Worm (Caenorhabditis elegans) whole organism, L4 larva: Measurements from ENCODE around the gene fbxc-31.
"Not testable (repeated sequence)": the region's sequence is repeated elsewhere in the genome, so short reads cannot be mapped to it uniquely, and the experiment has no call there.

Experiments
- F37D6.2 ChIP-seq: sonication (generic microtip); optimal IDR thresholded peaks from 2 replicates; lab custom pipeline; 2016; ENCODE audit warnings: mild to moderate bottlenecking, missing genetic modification characterization, missing compliant biosample characterization
- T26A8.4 ChIP-seq: fragments of 200-800 bp; sonication (Bioruptor generic); IDR thresholded peaks from 2 replicates; pipeline ENCODE4 v1.3.6; 2022; ENCODE audit warnings: missing genetic modification characterization, missing compliant biosample characterization
- Y105C5A.15 ChIP-seq: fragments of 200-800 bp; sonication (Bioruptor generic); IDR thresholded peaks from 2 replicates; pipeline ENCODE4 v1.3.6; 2022; ENCODE audit warnings: missing genetic modification characterization, missing compliant biosample characterization
- ZK337.2 ChIP-seq: fragments of 200-800 bp; sonication (Bioruptor generic); IDR thresholded peaks from 2 replicates; pipeline ENCODE4 v1.3.6; 2022; ENCODE audit warnings: missing genetic modification reagents, missing genetic modification characterization, missing compliant biosample characterization
- aha-1 ChIP-seq: fragments of 150-350 bp; peaks from one replicate; lab custom pipeline; 2014; ENCODE audit warnings: missing biosample characterization, missing genetic modification characterization
- attf-4 ChIP-seq: sonication (generic microtip); optimal IDR thresholded peaks from 3 replicates; lab custom pipeline; 2017; ENCODE audit warnings: missing biosample characterization, missing genetic modification characterization
- ceh-28 ChIP-seq: fragments of 150-350 bp; optimal IDR thresholded peaks from 2 replicates; lab custom pipeline; 2014; ENCODE audit warnings: missing biosample characterization, missing genetic modification reagents, missing genetic modification characterization
- ces-1 ChIP-seq: fragments of 150-350 bp; sonication (generic microtip); optimal IDR thresholded peaks from 4 replicates; lab custom pipeline; 2014; ENCODE audit warnings: missing biosample characterization, missing genetic modification reagents, missing genetic modification characterization
- cey-2 ChIP-seq: sonication (generic microtip); optimal IDR thresholded peaks from 3 replicates; lab custom pipeline; 2017; ENCODE audit warnings: missing genetic modification characterization, mild to moderate bottlenecking, missing compliant biosample characterization, antibody characterized with exemption, borderline replicate concordance; ENCODE audit not compliant: insufficient read depth
- ctbp-1 ChIP-seq: fragments of 200-800 bp; sonication (Bioruptor generic); IDR thresholded peaks from 2 replicates; pipeline ENCODE4 v1.3.6; 2022; ENCODE audit warnings: missing genetic modification reagents, missing genetic modification characterization, missing compliant biosample characterization
- daf-16 ChIP-seq, 3 experiments: sonication (generic microtip); optimal IDR thresholded peaks; 2 replicates each; lab custom pipeline; 2016 to 2017; ENCODE audit warnings: missing genetic modification characterization in 3 of 3, missing genetic modification reagents in 3 of 3, mild to moderate bottlenecking in 2 of 3, missing compliant biosample characterization in 2 of 3, missing biosample characterization in 1 of 3, moderate library complexity in 1 of 3
- dmd-9 ChIP-seq: fragments of 200-800 bp; sonication (Bioruptor generic); IDR thresholded peaks from 2 replicates; pipeline ENCODE4 v1.3.6; 2022; ENCODE audit warnings: missing genetic modification reagents, missing genetic modification characterization, missing compliant biosample characterization
- dpl-1 ChIP-seq: fragments of 150-350 bp; optimal IDR thresholded peaks from 2 replicates; lab custom pipeline; 2014; ENCODE audit warnings: missing biosample characterization, missing genetic modification reagents, missing genetic modification characterization
- duxl-1 ChIP-seq: sonication (generic microtip); optimal IDR thresholded peaks from 2 replicates; lab custom pipeline; 2016; ENCODE audit warnings: mild to moderate bottlenecking, missing genetic modification characterization, moderate library complexity, missing compliant biosample characterization; ENCODE audit not compliant: poor library complexity
- egl-43 ChIP-seq: fragments of 200-800 bp; sonication (Bioruptor generic); IDR thresholded peaks from 2 replicates; pipeline ENCODE4 v1.3.6; 2022; ENCODE audit warnings: missing genetic modification reagents, missing genetic modification characterization, missing compliant biosample characterization
- gei-8 ChIP-seq: fragments of 200-800 bp; sonication (Bioruptor generic); optimal IDR thresholded peaks from 2 replicates; lab custom pipeline; 2018; ENCODE audit warnings: mild to moderate bottlenecking, missing genetic modification characterization, missing compliant biosample characterization
- hlh-30 ChIP-seq: sonication (generic microtip); optimal IDR thresholded peaks from 2 replicates; lab custom pipeline; 2017; ENCODE audit warnings: antibody characterized with exemption, mild to moderate bottlenecking, missing genetic modification characterization, missing compliant biosample characterization; ENCODE audit not compliant: insufficient read depth
- hmg-1.1 ChIP-seq: fragments of 200-800 bp; sonication (Bioruptor generic); IDR thresholded peaks from 2 replicates; pipeline ENCODE4 v1.3.6; 2022; ENCODE audit warnings: missing genetic modification reagents, missing genetic modification characterization, missing compliant biosample characterization
- lim-7 ChIP-seq: fragments of 200-800 bp; sonication (Bioruptor generic); IDR thresholded peaks from 2 replicates; pipeline ENCODE4 v1.3.6; 2022; ENCODE audit warnings: missing genetic modification characterization, missing compliant biosample characterization
- lin-13 ChIP-seq: fragments of 150-350 bp; optimal IDR thresholded peaks from 2 replicates; lab custom pipeline; 2014; ENCODE audit warnings: missing biosample characterization, missing genetic modification reagents, missing genetic modification characterization
- lin-15B ChIP-seq: fragments of 150-350 bp; sonication (generic microtip); optimal IDR thresholded peaks from 3 replicates; lab custom pipeline; 2014; ENCODE audit warnings: missing biosample characterization, missing genetic modification characterization
- lsy-2 ChIP-seq, 2 experiments: fragments of 150-350 bp in 1 of 2; sonication (generic microtip) in 1 of 2; optimal IDR thresholded peaks; 2 replicates each; lab custom pipeline; 2014 to 2017; ENCODE audit warnings: missing biosample characterization in 2 of 2, missing genetic modification characterization in 2 of 2
- madf-9 ChIP-seq: fragments of 200-800 bp; sonication (Bioruptor generic); conservative IDR thresholded peaks from 2 replicates; pipeline ENCODE4 v1.3.6; 2022; ENCODE audit warnings: missing genetic modification reagents, missing genetic modification characterization, missing compliant biosample characterization
- mdl-1 ChIP-seq, 2 experiments: fragments of 150-350 bp in 1 of 2; sonication (generic microtip) in 1 of 2; optimal IDR thresholded peaks; 2 replicates each; lab custom pipeline; 2014 to 2017; ENCODE audit warnings: missing biosample characterization in 2 of 2, missing genetic modification characterization in 2 of 2
- mep-1 ChIP-seq: fragments of 150-350 bp; sonication (generic microtip); optimal IDR thresholded peaks from 3 replicates; lab custom pipeline; 2014; ENCODE audit warnings: missing biosample characterization, missing genetic modification characterization
- mxl-2 ChIP-seq: fragments of 200-800 bp; sonication (Bioruptor generic); conservative IDR thresholded peaks from 2 replicates; pipeline ENCODE4 v1.3.6; 2022; ENCODE audit warnings: missing genetic modification reagents, missing genetic modification characterization, missing compliant biosample characterization
- mxl-3 ChIP-seq: fragments of 200-800 bp; sonication (Bioruptor generic); optimal IDR thresholded peaks from 2 replicates; lab custom pipeline; 2018; ENCODE audit warnings: mild to moderate bottlenecking, missing genetic modification characterization, missing compliant biosample characterization
- nhr-102 ChIP-seq: sonication (generic microtip); optimal IDR thresholded peaks from 2 replicates; lab custom pipeline; 2016; ENCODE audit warnings: mild to moderate bottlenecking, missing genetic modification characterization, moderate library complexity, missing compliant biosample characterization
- nhr-11 ChIP-seq: fragments of 150-350 bp; optimal IDR thresholded peaks from 2 replicates; lab custom pipeline; 2014; ENCODE audit warnings: missing biosample characterization, missing genetic modification characterization
- nhr-41 ChIP-seq: fragments of 200-800 bp; sonication (Bioruptor generic); IDR thresholded peaks from 2 replicates; pipeline ENCODE4 v1.3.6; 2022; ENCODE audit warnings: missing genetic modification reagents, missing genetic modification characterization, missing compliant biosample characterization
- nhr-42 ChIP-seq: fragments of 200-800 bp; sonication (Bioruptor generic); IDR thresholded peaks from 2 replicates; pipeline ENCODE4 v1.3.6; 2022; ENCODE audit warnings: missing genetic modification characterization, missing compliant biosample characterization
- nhr-48 ChIP-seq: sonication (generic microtip); optimal IDR thresholded peaks from 2 replicates; lab custom pipeline; 2016; ENCODE audit warnings: mild to moderate bottlenecking, missing genetic modification characterization, missing compliant biosample characterization
- php-3 ChIP-seq: fragments of 200-800 bp; sonication (Bioruptor generic); IDR thresholded peaks from 2 replicates; pipeline ENCODE4 v1.3.6; 2022; ENCODE audit warnings: missing genetic modification reagents, missing genetic modification characterization, missing compliant biosample characterization
- pqm-1 ChIP-seq: sonication (generic microtip); optimal IDR thresholded peaks from 2 replicates; lab custom pipeline; 2017; ENCODE audit warnings: missing biosample characterization, missing genetic modification characterization
- rbr-2 ChIP-seq: sonication (generic microtip); optimal IDR thresholded peaks from 2 replicates; lab custom pipeline; 2016; ENCODE audit warnings: missing genotype, missing genetic modification characterization, missing compliant biosample characterization
- set-16 ChIP-seq: fragments of 200-800 bp; sonication (Bioruptor generic); IDR thresholded peaks from 2 replicates; pipeline ENCODE4 v1.3.6; 2022; ENCODE audit warnings: missing genetic modification reagents, missing genetic modification characterization, missing compliant biosample characterization
- spr-1 ChIP-seq: sonication (generic microtip); optimal IDR thresholded peaks from 2 replicates; lab custom pipeline; 2016; ENCODE audit warnings: mild to moderate bottlenecking, missing genetic modification characterization, missing compliant biosample characterization
- tag-97 ChIP-seq: fragments of 200-800 bp; sonication (Bioruptor generic); IDR thresholded peaks from 2 replicates; pipeline ENCODE4 v1.3.6; 2022; ENCODE audit warnings: missing genetic modification characterization, missing compliant biosample characterization
- unc-130 ChIP-seq: sonication (generic microtip); optimal IDR thresholded peaks from 2 replicates; lab custom pipeline; 2016; ENCODE audit warnings: missing genetic modification reagents, missing genetic modification characterization, missing compliant biosample characterization
- unc-62 ChIP-seq, 3 experiments: fragments of 150-350 bp in 1 of 3; sonication (generic microtip); optimal IDR thresholded peaks in 2 of 3; peaks in 1 of 3; 1 replicate in 1 of 3; 2 replicates in 2 of 3; lab custom pipeline; 2014 to 2017; ENCODE audit warnings: missing biosample characterization in 3 of 3, missing genetic modification characterization in 3 of 3, missing genetic modification reagents in 3 of 3, missing genotype in 1 of 3
- vab-7 ChIP-seq: fragments of 200-800 bp; sonication (Bioruptor generic); IDR thresholded peaks from 2 replicates; pipeline ENCODE4 v1.3.6; 2022; ENCODE audit warnings: missing genetic modification reagents, missing genetic modification characterization, missing compliant biosample characterization
- zfp-3 ChIP-seq: fragments of 200-800 bp; sonication (Bioruptor generic); conservative IDR thresholded peaks from 2 replicates; pipeline ENCODE4 v1.3.6; 2022; ENCODE audit warnings: missing genetic modification reagents, missing genetic modification characterization, missing compliant biosample characterization

The fbxc-31 gene

ce11 chrII:923521-923920 lies 11.7 kb downstream of the fbxc-31 start, which contains the start of gene fbxc-28 (continued):
- no peak for TF ChIP-seq nhr-48 (tag; lab: Kevin White, UChicago)

ce11 chrII:927331-927730 lies 15.6 kb downstream of the fbxc-31 start, which contains the start of gene R07C3.13:
Gene R07C3.13 (minus strand): TSS chrII:927431.
- no peak for TF ChIP-seq ZK337.2
- no peak for TF ChIP-seq cey-2 (tag; lab: Kevin White, UChicago)
- no peak for TF ChIP-seq attf-4 (tag; lab: Kevin White, UChicago)
- TF ChIP-seq daf-16 (GFP tag; optimal IDR thresholded peaks at IDR 0.05; lab: Kevin White, UChicago) = no peak
- no peak for TF ChIP-seq daf-16 (tag; optimal IDR thresholded peaks at IDR 0.05; lab: Kevin White, UChicago)
- no peak for TF ChIP-seq hlh-30 (tag; lab: Kevin White, UChicago)
- TF ChIP-seq nhr-41 (GFP tag; lab: Robert Waterston, UW) = no peak
- no peak for TF ChIP-seq php-3
- TF ChIP-seq lsy-2 (tag; optimal IDR thresholded peaks at IDR 0.05; lab: Kevin White, UChicago) = no peak
- TF ChIP-seq ces-1 (GFP tag; lab: Kevin White, UChicago) = no peak
- no peak for TF ChIP-seq hmg-1.1 (GFP tag; lab: Robert Waterston, UW)
- TF ChIP-seq egl-43 = no peak
- no peak for TF ChIP-seq spr-1
- no peak for TF ChIP-seq ceh-28 (tag; lab: Kevin White, UChicago)
- no peak for TF ChIP-seq zfp-3 (GFP tag; lab: Robert Waterston, UW)
- TF ChIP-seq, all 104 proteins: peak for 0

- not testable (repeated sequence) for TF ChIP-seq tag-97 (GFP tag; lab: Robert Waterston, UW); gei-8; lin-13
Measured at ce11 chrII:930871-931270, 19.1 kb downstream of the fbxc-31 start, which contains the start of gene fbxc-34. Gene fbxc-34 (plus strand): TSS chrII:931171.

DNA sequence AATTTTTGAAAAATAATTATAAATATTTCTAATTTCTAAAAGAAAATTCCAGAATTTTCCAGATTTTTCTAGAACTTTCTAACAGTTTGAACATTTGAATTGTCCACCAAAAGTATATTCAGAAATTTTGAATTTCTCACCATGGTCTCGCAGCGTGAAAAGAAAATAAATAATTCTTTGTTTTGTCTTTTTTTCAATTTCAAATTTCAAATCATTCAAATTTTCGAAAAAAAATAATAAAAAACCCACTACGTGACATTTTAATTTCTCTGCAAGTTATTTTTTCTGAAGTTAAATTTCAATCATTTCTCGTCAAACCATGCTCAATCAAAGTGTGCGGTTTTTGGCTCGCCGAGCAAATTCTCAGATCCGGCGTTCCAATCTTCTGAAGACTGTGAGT lies 20.9 kb downstream of the fbxc-31 start, which contains the start of gene acs-15:
acs-15 (plus strand) TSS at position 301 of the 400 bp plus-strand sequence.
- TF ChIP-seq T26A8.4 (GFP tag; lab: Robert Waterston, UW) (no peak), lim-7 (GFP tag; lab: Robert Waterston, UW) (no peak), unc-130 (GFP tag; lab: Kevin White, UChicago) (no peak), set-16 (GFP tag; lab: Robert Waterston, UW) (no peak), pqm-1 (tag; lab: Kevin White, UChicago) (no peak), ctbp-1 (GFP tag; lab: Robert Waterston, UW) (no peak), mxl-2 (GFP tag; lab: Robert Waterston, UW) (no peak), F37D6.2 (no peak), mep-1 (tag; lab: Kevin White, UChicago) (no peak), duxl-1 (tag; lab: Kevin White, UChicago) (no peak), Y105C5A.15 (no peak), dmd-9 (GFP tag; lab: Robert Waterston, UW) (no peak), madf-9 (GFP tag; lab: Robert Waterston, UW) (no peak), nhr-11 (tag; lab: Kevin White, UChicago) (no peak), ZK337.2 (no peak), rbr-2 (tag; lab: Kevin White, UChicago) (no peak)
- TF ChIP-seq, all 104 proteins: peak for 0

- TF ChIP-seq zfp-3 (GFP tag; lab: Robert Waterston, UW) (no peak), lin-15B (tag; lab: Kevin White, UChicago) (no peak), lim-7 (GFP tag; lab: Robert Waterston, UW) (no peak), ZK337.2 (no peak), mdl-1 (tag; optimal IDR thresholded peaks at IDR 0.05; lab: Kevin White, UChicago) (no peak), unc-62 (GFP tag; optimal IDR thresholded peaks at IDR 0.05 in 1 of 2; lab: Kevin White, UChicago) (peak in 1 of 2 experiments; percentile 28), unc-62 (tag; optimal IDR thresholded peaks at IDR 0.05; lab: Kevin White, UChicago) (no peak), mxl-3 (no peak), nhr-42 (GFP tag; lab: Robert Waterston, UW) (no peak), aha-1 (tag; lab: Kevin White, UChicago) (peak; percentile 23), nhr-102 (no peak), set-16 (GFP tag; lab: Robert Waterston, UW) (no peak), dpl-1 (GFP tag; lab: Kevin White, UChicago) (no peak), nhr-11 (tag; lab: Kevin White, UChicago) (no peak), vab-7 (GFP tag; lab: Robert Waterston, UW) (no peak)
Measured at ce11 chrII:937265-937664, 25.5 kb downstream of the fbxc-31 start.
